Fruit fly (Drosophila melanogaster) whole organism, prepupa: ENCODE measurements around the gene tsh.

Experiments used
- Blimp-1 ChIP-seq: fragments of 200-800 bp; sonication (Bioruptor generic); optimal IDR thresholded peaks from 3 replicates; lab custom pipeline; 2017; ENCODE audit warnings: missing biosample characterization, missing genetic modification characterization, mild to moderate bottlenecking, moderate library complexity, missing genetic modification reagents
- CG10669 ChIP-seq: fragments of 200-800 bp; sonication (Bioruptor generic); optimal IDR thresholded peaks from 3 replicates; lab custom pipeline; 2018; ENCODE audit warnings: missing biosample characterization, mild to moderate bottlenecking, missing genetic modification characterization, moderate library complexity
- CG11294 ChIP-seq: fragments of 200-800 bp; sonication (Bioruptor generic); IDR thresholded peaks from 2 replicates; pipeline ENCODE4 v1.3.6; 2022; ENCODE audit warnings: missing biosample characterization, missing genetic modification characterization
- CG11762 ChIP-seq: fragments of 200-800 bp; sonication (Bioruptor generic); optimal IDR thresholded peaks from 3 replicates; lab custom pipeline; 2016; ENCODE audit warnings: missing biosample characterization, missing genetic modification characterization; ENCODE audit not compliant: insufficient read depth
- CG11902 ChIP-seq: fragments of 200-800 bp; sonication (Bioruptor generic); optimal IDR thresholded peaks from 3 replicates; lab custom pipeline; 2016; ENCODE audit warnings: missing biosample characterization, missing genetic modification characterization
- CG15336 ChIP-seq: fragments of 200-800 bp; sonication (Bioruptor generic); IDR thresholded peaks from 2 replicates; pipeline ENCODE4 v1.3.6; 2022; ENCODE audit warnings: missing biosample characterization, missing genetic modification characterization
- CG1621 ChIP-seq: fragments of 200-800 bp; sonication (Bioruptor generic); optimal IDR thresholded peaks from 3 replicates; lab custom pipeline; 2018; ENCODE audit warnings: missing biosample characterization, mild to moderate bottlenecking, missing genetic modification characterization
- CG16779 ChIP-seq: fragments of 200-800 bp; sonication (Bioruptor generic); optimal IDR thresholded peaks from 3 replicates; lab custom pipeline; 2017; ENCODE audit warnings: missing biosample characterization, mild to moderate bottlenecking, missing genetic modification characterization
- CG3032 ChIP-seq: fragments of 200-800 bp; optimal IDR thresholded peaks from 2 replicates; lab custom pipeline; 2019; ENCODE audit warnings: missing biosample characterization, mild to moderate bottlenecking, missing genetic modification characterization, moderate library complexity
- CG31627 ChIP-seq: fragments of 200-800 bp; sonication (Bioruptor generic); optimal IDR thresholded peaks from 3 replicates; lab custom pipeline; 2016; ENCODE audit warnings: missing biosample characterization, missing genetic modification characterization
- CG32006 ChIP-seq: fragments of 200-800 bp; sonication (Bioruptor generic); optimal IDR thresholded peaks from 3 replicates; lab custom pipeline; 2017; ENCODE audit warnings: missing biosample characterization, mild to moderate bottlenecking, missing genetic modification characterization
- CG34406 ChIP-seq: fragments of 200-800 bp; sonication (Bioruptor generic); optimal IDR thresholded peaks from 3 replicates; lab custom pipeline; 2016; ENCODE audit warnings: missing biosample characterization, missing genetic modification characterization
- CG3919 ChIP-seq: fragments of 200-800 bp; sonication (Bioruptor generic); optimal IDR thresholded peaks from 3 replicates; lab custom pipeline; 2016; ENCODE audit warnings: missing biosample characterization, missing genetic modification characterization
- CG6163 ChIP-seq: fragments of 200-800 bp; sonication (Bioruptor generic); IDR thresholded peaks from 3 replicates; pipeline ENCODE4 v1.3.6; 2022; ENCODE audit warnings: missing biosample characterization, missing genetic modification characterization
- CG6276 ChIP-seq: fragments of 200-800 bp; sonication (Bioruptor generic); optimal IDR thresholded peaks from 2 replicates; lab custom pipeline; 2017; ENCODE audit warnings: missing biosample characterization, mild to moderate bottlenecking, missing genetic modification characterization
- CG6792 ChIP-seq: fragments of 200-800 bp; sonication (Bioruptor generic); optimal IDR thresholded peaks from 3 replicates; lab custom pipeline; 2016; ENCODE audit warnings: missing biosample characterization, missing genetic modification characterization
- CG6808 ChIP-seq: fragments of 200-800 bp; sonication (Bioruptor generic); optimal IDR thresholded peaks from 3 replicates; lab custom pipeline; 2017; ENCODE audit warnings: missing biosample characterization, missing genetic modification characterization, mild to moderate bottlenecking, moderate library complexity, missing genetic modification reagents
- CG6854 ChIP-seq: fragments of 200-800 bp; sonication (Bioruptor generic); optimal IDR thresholded peaks from 2 replicates; lab custom pipeline; 2017; ENCODE audit warnings: missing biosample characterization, mild to moderate bottlenecking, missing genetic modification characterization
- CG7368 ChIP-seq: fragments of 200-800 bp; sonication (Bioruptor generic); optimal IDR thresholded peaks from 3 replicates; lab custom pipeline; 2016; ENCODE audit warnings: missing biosample characterization, missing genetic modification characterization
- CG8319 ChIP-seq: fragments of 200-800 bp; sonication (Bioruptor generic); optimal IDR thresholded peaks from 3 replicates; lab custom pipeline; 2016; ENCODE audit warnings: missing biosample characterization, missing genetic modification characterization
- CG8632 ChIP-seq: fragments of 200-800 bp; sonication (Bioruptor generic); optimal IDR thresholded peaks from 3 replicates; lab custom pipeline; 2016; ENCODE audit warnings: missing biosample characterization, missing genetic modification characterization
- CG9139 ChIP-seq: fragments of 200-800 bp; sonication (Bioruptor generic); optimal IDR thresholded peaks from 3 replicates; lab custom pipeline; 2017; ENCODE audit warnings: missing biosample characterization, mild to moderate bottlenecking, missing genetic modification characterization
- Eip78C ChIP-seq: fragments of 200-800 bp; sonication (Bioruptor generic); peaks from one replicate; lab custom pipeline; 2016; ENCODE audit warnings: missing biosample characterization, missing genetic modification characterization
- Eip93F ChIP-seq: fragments of 200-800 bp; sonication (Bioruptor generic); optimal IDR thresholded peaks from 2 replicates; lab custom pipeline; 2016; ENCODE audit warnings: missing biosample characterization, mild to moderate bottlenecking, missing genetic modification characterization
- Ets21C ChIP-seq: fragments of 200-800 bp; sonication (Bioruptor generic); optimal IDR thresholded peaks from 3 replicates; lab custom pipeline; 2016; ENCODE audit warnings: missing biosample characterization, missing genetic modification characterization
- Ets96B ChIP-seq: fragments of 200-800 bp; optimal IDR thresholded peaks from 2 replicates; lab custom pipeline; 2019; ENCODE audit warnings: missing biosample characterization, mild to moderate bottlenecking, missing genetic modification characterization, moderate library complexity
- Gug ChIP-seq: fragments of 200-800 bp; sonication (Bioruptor generic); IDR thresholded peaks from 2 replicates; pipeline ENCODE4 v1.3.6; 2022; ENCODE audit warnings: missing biosample characterization, missing genetic modification characterization
- Hr38 ChIP-seq: sonication (Bioruptor generic); optimal IDR thresholded peaks from 2 replicates; lab custom pipeline; 2016; ENCODE audit warnings: missing biosample characterization, missing genetic modification characterization
- Hr39 ChIP-seq: fragments of 200-800 bp; sonication (Bioruptor generic); optimal IDR thresholded peaks from 2 replicates; lab custom pipeline; 2016; ENCODE audit warnings: missing biosample characterization, missing genetic modification characterization
- Hr4 ChIP-seq: fragments of 200-800 bp; sonication (Bioruptor generic); optimal IDR thresholded peaks from 3 replicates; lab custom pipeline; 2016; ENCODE audit warnings: missing biosample characterization, missing genetic modification characterization
- Met ChIP-seq: fragments of 200-800 bp; sonication (Bioruptor generic); optimal IDR thresholded peaks from 3 replicates; lab custom pipeline; 2016; ENCODE audit warnings: missing biosample characterization, missing genetic modification characterization
- OdsH ChIP-seq: fragments of 200-800 bp; sonication (Bioruptor generic); optimal IDR thresholded peaks from 3 replicates; lab custom pipeline; 2016; ENCODE audit warnings: missing biosample characterization, missing genetic modification characterization
- Smox ChIP-seq: fragments of 200-800 bp; sonication (Bioruptor generic); optimal IDR thresholded peaks from 3 replicates; lab custom pipeline; 2016; ENCODE audit warnings: missing biosample characterization, missing genetic modification characterization
- Sox102F ChIP-seq: fragments of 200-800 bp; sonication (Bioruptor generic); optimal IDR thresholded peaks from 2 replicates; lab custom pipeline; 2016; ENCODE audit warnings: missing biosample characterization, mild to moderate bottlenecking, missing genetic modification characterization
- Sox14 ChIP-seq: fragments of 200-800 bp; sonication (Bioruptor generic); optimal IDR thresholded peaks from 3 replicates; lab custom pipeline; 2016; ENCODE audit warnings: missing biosample characterization, missing genetic modification characterization
- Sox15 ChIP-seq: fragments of 200-800 bp; sonication (Bioruptor generic); optimal IDR thresholded peaks from 3 replicates; lab custom pipeline; 2016; ENCODE audit warnings: missing biosample characterization, missing genetic modification characterization
- acj6 ChIP-seq: fragments of 200-800 bp; sonication (Bioruptor generic); optimal IDR thresholded peaks from 3 replicates; lab custom pipeline; 2016; ENCODE audit warnings: missing biosample characterization, missing genetic modification characterization
- cyc ChIP-seq: fragments of 200-800 bp; sonication (Bioruptor generic); optimal IDR thresholded peaks from 3 replicates; lab custom pipeline; 2016; ENCODE audit warnings: missing biosample characterization, missing genetic modification characterization
- dac ChIP-seq: fragments of 200-800 bp; sonication (Bioruptor generic); optimal IDR thresholded peaks from 2 replicates; lab custom pipeline; 2017; ENCODE audit warnings: missing biosample characterization, mild to moderate bottlenecking, missing genetic modification characterization
- dsx ChIP-seq: fragments of 200-800 bp; optimal IDR thresholded peaks from 3 replicates; lab custom pipeline; 2019; ENCODE audit warnings: missing biosample characterization, mild to moderate bottlenecking, missing genetic modification characterization, moderate library complexity; ENCODE audit not compliant: poor library complexity, severe bottlenecking
- esn ChIP-seq: fragments of 200-800 bp; sonication (Bioruptor generic); optimal IDR thresholded peaks from 2 replicates; lab custom pipeline; 2016; ENCODE audit warnings: missing biosample characterization, mild to moderate bottlenecking, missing genetic modification characterization, moderate library complexity
- fd59A ChIP-seq: fragments of 200-800 bp; sonication (Bioruptor generic); optimal IDR thresholded peaks from 2 replicates; lab custom pipeline; 2017; ENCODE audit warnings: missing biosample characterization, mild to moderate bottlenecking, missing genetic modification characterization, missing genetic modification reagents
- fd85E ChIP-seq: fragments of 200-800 bp; sonication (Bioruptor generic); optimal IDR thresholded peaks from 3 replicates; lab custom pipeline; 2016; ENCODE audit warnings: missing biosample characterization, missing genetic modification characterization
- lz ChIP-seq: fragments of 200-800 bp; sonication (Bioruptor generic); optimal IDR thresholded peaks from 3 replicates; lab custom pipeline; 2016; ENCODE audit warnings: missing biosample characterization, missing genetic modification characterization
- net ChIP-seq: fragments of 200-800 bp; sonication (Bioruptor generic); optimal IDR thresholded peaks from 3 replicates; lab custom pipeline; 2016; ENCODE audit warnings: missing biosample characterization, missing genetic modification characterization
- pdm3 ChIP-seq: fragments of 200-800 bp; sonication (Bioruptor generic); optimal IDR thresholded peaks from 3 replicates; lab custom pipeline; 2016; ENCODE audit warnings: missing biosample characterization, missing genetic modification characterization
- salr ChIP-seq, 2 experiments: fragments of 200-800 bp; sonication (Bioruptor generic); optimal IDR thresholded peaks; 3 replicates each; lab custom pipeline; 2016 to 2018; ENCODE audit warnings: missing biosample characterization in 2 of 2, missing genetic modification characterization in 2 of 2, mild to moderate bottlenecking in 1 of 2
- spab ChIP-seq: fragments of 200-800 bp; sonication (Bioruptor generic); optimal IDR thresholded peaks from 2 replicates; lab custom pipeline; 2017; ENCODE audit warnings: missing biosample characterization, mild to moderate bottlenecking, missing genetic modification characterization, missing genetic modification reagents
- ss ChIP-seq, 2 experiments: fragments of 200-800 bp; sonication (Bioruptor generic); optimal IDR thresholded peaks; 2 replicates in 1 of 2; 3 replicates in 1 of 2; lab custom pipeline; 2017 to 2018; ENCODE audit warnings: mild to moderate bottlenecking in 2 of 2, missing biosample characterization in 2 of 2, missing genetic modification characterization in 2 of 2, moderate library complexity in 1 of 2
- svp ChIP-seq: fragments of 200-800 bp; sonication (Bioruptor generic); peaks from one replicate; lab custom pipeline; 2016; ENCODE audit warnings: missing biosample characterization, missing genetic modification characterization
- topi ChIP-seq: fragments of 200-800 bp; sonication (Bioruptor generic); optimal IDR thresholded peaks from 3 replicates; lab custom pipeline; 2016; ENCODE audit warnings: missing biosample characterization, missing genetic modification characterization
- vri ChIP-seq: fragments of 200-800 bp; sonication (Bioruptor generic); optimal IDR thresholded peaks from 3 replicates; lab custom pipeline; 2016; ENCODE audit warnings: missing biosample characterization, mild to moderate bottlenecking, missing genetic modification characterization

Gene tsh

dm6 chr2L:21879411-21879810, 51.0 kb downstream of the tsh start:
- TF ChIP-seq Hr39 (GFP tag; lab: Kevin White, UChicago), result peak; percentile 24
- TF ChIP-seq CG1621 (tag; lab: Kevin White, UChicago), result no peak
- TF ChIP-seq Hr4 (GFP tag; lab: Kevin White, UChicago), result no peak
- peak; percentile 43 for TF ChIP-seq Sox102F
- peak; percentile 50 for TF ChIP-seq lz (GFP tag; lab: Kevin White, UChicago)
- TF ChIP-seq CG6163, result no peak; the same call in 2 of the 3 replicates
- peak; percentile 32 for TF ChIP-seq CG6808 (GFP tag; lab: Kevin White, UChicago)
- TF ChIP-seq Sox15, result no peak
- peak; percentile 78 for TF ChIP-seq svp (GFP tag; lab: Kevin White, UChicago)
- no peak for TF ChIP-seq CG7368 (GFP tag; lab: Kevin White, UChicago)
- peak; percentile 51 for TF ChIP-seq CG10669 (GFP tag; lab: Kevin White, UChicago)
- no peak for TF ChIP-seq Eip93F (GFP tag; lab: Kevin White, UChicago)
- TF ChIP-seq Sox14 (GFP tag; lab: Kevin White, UChicago), result peak; percentile 34
- no peak for TF ChIP-seq CG11762 (GFP tag; lab: Kevin White, UChicago)
- no peak for TF ChIP-seq CG8632 (GFP tag; lab: Kevin White, UChicago)
- peak; percentile 22 for TF ChIP-seq CG8319 (GFP tag; lab: Kevin White, UChicago)
- TF ChIP-seq dac (GFP tag; lab: Kevin White, UChicago), result no peak
- no peak for TF ChIP-seq Gug (GFP tag; lab: Robert Waterston, UW)
- no peak for TF ChIP-seq CG32006 (GFP tag; lab: Kevin White, UChicago)
- TF ChIP-seq OdsH (GFP tag; lab: Kevin White, UChicago), result peak; percentile 20
- TF ChIP-seq net (GFP tag; lab: Kevin White, UChicago), result no peak
- TF ChIP-seq CG11902 (GFP tag; lab: Kevin White, UChicago), result no peak
- peak; percentile 13 for TF ChIP-seq acj6 (GFP tag; lab: Kevin White, UChicago)
- TF ChIP-seq CG3032 (tag; lab: Kevin White, UChicago), result peak; percentile 48
- peak; percentile 59 for TF ChIP-seq esn (GFP tag; lab: Kevin White, UChicago)
- TF ChIP-seq Met (GFP tag; lab: Kevin White, UChicago), result peak; percentile 65
- no peak for TF ChIP-seq CG6276 (GFP tag; lab: Kevin White, UChicago)
- TF ChIP-seq Blimp-1, result no peak
- peak; percentile 23 for TF ChIP-seq cyc
- peak; percentile 37 for TF ChIP-seq vri (GFP tag; lab: Kevin White, UChicago)
- TF ChIP-seq CG11294, result no peak
- TF ChIP-seq Hr38, result no peak
- TF ChIP-seq CG34406 (GFP tag; lab: Kevin White, UChicago), result peak; percentile 46
- TF ChIP-seq CG3919 (GFP tag; lab: Kevin White, UChicago), result peak; percentile 14
- TF ChIP-seq Ets21C (GFP tag; lab: Kevin White, UChicago), result peak; percentile 8
- TF ChIP-seq CG6854 (GFP tag; lab: Kevin White, UChicago), result no peak
- TF ChIP-seq spab (GFP tag; lab: Kevin White, UChicago), result peak; percentile 40
- peak; percentile 87 for TF ChIP-seq Eip78C
- peak; percentile 52 for TF ChIP-seq Ets96B (tag; lab: Kevin White, UChicago)
- peak in 1 of 2 experiments; percentile 16 for TF ChIP-seq salr (GFP tag; optimal IDR thresholded peaks at IDR 0.05; lab: Kevin White, UChicago)
- no peak for TF ChIP-seq CG9139 (GFP tag; lab: Kevin White, UChicago)
- TF ChIP-seq CG15336, result no peak
- peak; percentile 37 for TF ChIP-seq CG6792 (GFP tag; lab: Kevin White, UChicago)
- TF ChIP-seq fd59A (GFP tag; lab: Kevin White, UChicago), result peak; percentile 37
- peak in 1 of 2 experiments; percentile 32 for TF ChIP-seq ss (GFP tag; optimal IDR thresholded peaks at IDR 0.05; lab: Kevin White, UChicago)
- TF ChIP-seq CG31627 (GFP tag; lab: Kevin White, UChicago), result peak; percentile 25
- TF ChIP-seq fd85E (GFP tag; lab: Kevin White, UChicago), result no peak
- TF ChIP-seq CG16779, result no peak
- peak; percentile 55 for TF ChIP-seq topi (GFP tag; lab: Kevin White, UChicago)
- peak; percentile 58 for TF ChIP-seq Smox (GFP tag; lab: Kevin White, UChicago)
- peak; percentile 42 for TF ChIP-seq pdm3 (GFP tag; lab: Kevin White, UChicago)
- peak; percentile 38 for TF ChIP-seq dsx
